Worm (Caenorhabditis elegans) whole organism, L2 larva: ENCODE data around the gene C45H4.14.

Experiments used
- aly-2 ChIP-seq: fragments of 150-350 bp; optimal IDR thresholded peaks from 2 replicates; lab custom pipeline; 2014; ENCODE audit warnings: missing biosample characterization, missing genetic modification characterization
- ama-1 ChIP-seq: fragments of 150-350 bp; optimal IDR thresholded peaks from 2 replicates; lab custom pipeline; 2018; ENCODE audit warnings: inconsistent platforms
- blmp-1 ChIP-seq: sonication (generic microtip); optimal IDR thresholded peaks from 2 replicates; lab custom pipeline; 2017; ENCODE audit warnings: missing genetic modification characterization, mild to moderate bottlenecking, missing compliant biosample characterization, antibody characterized with exemption, moderate library complexity; ENCODE audit not compliant: insufficient read depth
- crh-2 ChIP-seq: sonication (generic microtip); optimal IDR thresholded peaks from 2 replicates; lab custom pipeline; 2017; ENCODE audit warnings: missing biosample characterization, missing genetic modification characterization
- dmd-4 ChIP-seq: sonication (generic microtip); optimal IDR thresholded peaks from 2 replicates; lab custom pipeline; 2017; ENCODE audit warnings: missing biosample characterization, missing genetic modification characterization
- egl-27 ChIP-seq: sonication (generic microtip); optimal IDR thresholded peaks from 3 replicates; lab custom pipeline; 2017; ENCODE audit warnings: missing biosample characterization, missing genetic modification reagents, missing genetic modification characterization
- elt-1 ChIP-seq: fragments of 150-350 bp; optimal IDR thresholded peaks from 2 replicates; lab custom pipeline; 2014; ENCODE audit warnings: missing biosample characterization, missing genetic modification characterization
- fos-1 ChIP-seq: fragments of 150-350 bp; optimal IDR thresholded peaks from 2 replicates; lab custom pipeline; 2014; ENCODE audit warnings: missing biosample characterization, missing genetic modification characterization
- gmeb-1 ChIP-seq: fragments of 150-350 bp; optimal IDR thresholded peaks from 2 replicates; lab custom pipeline; 2014; ENCODE audit warnings: missing biosample characterization, missing genetic modification characterization
- lin-13 ChIP-seq: fragments of 150-350 bp; optimal IDR thresholded peaks from 2 replicates; lab custom pipeline; 2014; ENCODE audit warnings: missing biosample characterization, missing genetic modification reagents, missing genetic modification characterization
- lin-39 ChIP-seq: fragments of 150-350 bp; optimal IDR thresholded peaks from 2 replicates; lab custom pipeline; 2014; ENCODE audit warnings: missing biosample characterization, missing genetic modification reagents, missing genetic modification characterization
- lsy-2 ChIP-seq, 2 experiments: fragments of 150-350 bp in 1 of 2; sonication (generic microtip) in 1 of 2; optimal IDR thresholded peaks; 2 replicates each; lab custom pipeline; 2014 to 2017; ENCODE audit warnings: missing biosample characterization in 2 of 2, missing genetic modification characterization in 2 of 2
- mbf-1 ChIP-seq: sonication (generic microtip); optimal IDR thresholded peaks from 2 replicates; lab custom pipeline; 2017; ENCODE audit warnings: missing biosample characterization, missing genetic modification characterization
- mdl-1 ChIP-seq, 2 experiments: fragments of 150-350 bp in 1 of 2; sonication (generic microtip) in 1 of 2; optimal IDR thresholded peaks; 2 replicates each; lab custom pipeline; 2017; ENCODE audit warnings: missing biosample characterization in 2 of 2, missing genetic modification characterization in 2 of 2
- nhr-10 ChIP-seq: sonication (generic microtip); optimal IDR thresholded peaks from 2 replicates; lab custom pipeline; 2017; ENCODE audit warnings: missing biosample characterization, missing genetic modification characterization
- nhr-11 ChIP-seq: fragments of 150-350 bp; optimal IDR thresholded peaks from 2 replicates; lab custom pipeline; 2014; ENCODE audit warnings: missing biosample characterization, missing genetic modification characterization
- nhr-12 ChIP-seq: fragments of 150-350 bp; optimal IDR thresholded peaks from 2 replicates; lab custom pipeline; 2014; ENCODE audit warnings: missing biosample characterization, missing genetic modification characterization
- nhr-129 ChIP-seq: fragments of 150-350 bp; optimal IDR thresholded peaks from 2 replicates; lab custom pipeline; 2014; ENCODE audit warnings: missing biosample characterization, missing genetic modification characterization
- nhr-23 ChIP-seq: fragments of 150-350 bp; optimal IDR thresholded peaks from 2 replicates; lab custom pipeline; 2014; ENCODE audit warnings: missing biosample characterization, missing genetic modification reagents, missing genetic modification characterization
- nhr-237 ChIP-seq: fragments of 150-350 bp; optimal IDR thresholded peaks from 2 replicates; lab custom pipeline; 2014; ENCODE audit warnings: missing biosample characterization, missing genetic modification characterization
- nhr-6 ChIP-seq: fragments of 150-350 bp; optimal IDR thresholded peaks from 2 replicates; lab custom pipeline; 2014; ENCODE audit warnings: missing biosample characterization, missing genetic modification characterization
- nhr-77 ChIP-seq: fragments of 150-350 bp; optimal IDR thresholded peaks from 2 replicates; lab custom pipeline; 2014; ENCODE audit warnings: missing biosample characterization, missing genetic modification characterization
- sem-4 ChIP-seq: fragments of 150-350 bp; optimal IDR thresholded peaks from 2 replicates; lab custom pipeline; 2014; ENCODE audit warnings: missing biosample characterization, missing genetic modification reagents, missing genetic modification characterization
- skn-1 ChIP-seq: sonication (generic microtip); optimal IDR thresholded peaks from 2 replicates; lab custom pipeline; 2017; ENCODE audit warnings: missing biosample characterization, missing genetic modification characterization
- sma-9 ChIP-seq, 2 experiments: fragments of 150-350 bp in 1 of 2; sonication (generic microtip) in 1 of 2; optimal IDR thresholded peaks; 2 replicates each; lab custom pipeline; 2014 to 2016; ENCODE audit warnings: missing genetic modification characterization in 2 of 2, mild to moderate bottlenecking in 1 of 2, missing biosample characterization in 1 of 2, missing compliant biosample characterization in 1 of 2, missing genetic modification reagents in 1 of 2, moderate library complexity in 1 of 2
- unc-39 ChIP-seq: fragments of 150-350 bp; optimal IDR thresholded peaks from 2 replicates; lab custom pipeline; 2014; ENCODE audit warnings: missing biosample characterization, missing genetic modification characterization
- zag-1 ChIP-seq: fragments of 150-350 bp; optimal IDR thresholded peaks from 2 replicates; lab custom pipeline; 2014; ENCODE audit warnings: missing biosample characterization, missing genetic modification characterization
- ztf-1 ChIP-seq: fragments of 200-800 bp; sonication (Bioruptor generic); conservative IDR thresholded peaks from 2 replicates; pipeline ENCODE4 v1.3.6; 2022; ENCODE audit warnings: missing genetic modification characterization, missing compliant biosample characterization
- ztf-11 ChIP-seq: sonication (generic microtip); optimal IDR thresholded peaks from 2 replicates; lab custom pipeline; 2017; ENCODE audit warnings: missing biosample characterization, missing genetic modification characterization
- ztf-4 ChIP-seq: fragments of 150-350 bp; optimal IDR thresholded peaks from 2 replicates; lab custom pipeline; 2014; ENCODE audit warnings: missing biosample characterization, missing genetic modification characterization

C45H4.14 gene

ce11 chrV:2126554-2126953 lies 32.7 kb downstream of the C45H4.14 start:
- TF ChIP-seq nhr-129 (tag; lab: Kevin White, UChicago) (peak; percentile 51), nhr-11 (tag; lab: Kevin White, UChicago) (no peak)

DNA sequence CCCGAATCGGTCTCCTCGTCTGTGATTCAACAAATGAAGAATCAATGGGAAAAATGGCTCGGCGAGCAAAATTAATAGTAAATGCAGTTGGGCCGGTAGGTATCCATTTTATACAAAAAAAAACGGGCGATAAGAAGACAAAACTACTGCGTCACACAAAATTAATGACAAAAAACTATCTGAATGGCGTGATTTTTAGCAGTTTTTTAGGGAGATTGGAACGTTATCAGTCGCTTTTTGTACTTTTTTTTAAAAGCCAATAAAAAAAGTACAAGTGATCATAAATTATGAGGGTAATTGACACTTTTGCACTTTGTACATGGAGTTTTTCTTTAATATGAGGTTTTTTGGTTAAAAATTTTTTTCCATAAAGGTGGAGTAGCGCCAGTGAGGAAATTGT lies 36.1 kb downstream of the C45H4.14 start:
- TF ChIP-seq fos-1 (tag; lab: Kevin White, UChicago) (peak; percentile 7), nhr-10 (tag; lab: Kevin White, UChicago) (no peak)

DNA sequence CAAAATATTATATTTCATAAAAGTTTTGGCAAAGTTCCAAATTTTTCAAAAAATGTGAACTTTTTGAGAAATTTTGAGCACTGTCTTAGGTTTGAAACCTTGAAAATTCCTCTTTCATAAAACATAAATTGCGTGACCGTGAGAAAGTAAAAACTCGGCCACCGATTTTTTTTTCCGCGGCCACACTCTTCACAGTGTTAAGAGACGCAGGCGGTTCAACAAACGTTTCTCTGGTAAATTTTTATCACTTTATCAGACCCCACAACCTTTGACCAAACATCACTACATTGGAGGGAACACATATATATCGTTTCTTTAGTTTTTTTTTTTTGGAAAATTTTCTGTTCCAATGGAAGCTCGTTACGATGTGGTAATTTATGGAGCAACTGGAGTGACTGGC lies 36.7 kb downstream of the C45H4.14 start, which contains the start of gene F22F7.2:
TSS of gene F22F7.2 (plus strand) at position 266 of the 400 bp plus-strand sequence.
- TF ChIP-seq unc-39 (tag; lab: Kevin White, UChicago) (no peak), egl-27 (tag; lab: Kevin White, UChicago) (no peak), gmeb-1 (tag; lab: Kevin White, UChicago) (no peak), nhr-23 (tag; lab: Kevin White, UChicago) (no peak), crh-2 (tag; lab: Kevin White, UChicago) (peak; percentile 14), sma-9 (GFP tag; optimal IDR thresholded peaks at IDR 0.05; lab: Kevin White, UChicago) (peak; percentile 16), sma-9 (tag; optimal IDR thresholded peaks at IDR 0.05; lab: Kevin White, UChicago) (no peak), zag-1 (tag; lab: Kevin White, UChicago) (no peak)

DNA sequence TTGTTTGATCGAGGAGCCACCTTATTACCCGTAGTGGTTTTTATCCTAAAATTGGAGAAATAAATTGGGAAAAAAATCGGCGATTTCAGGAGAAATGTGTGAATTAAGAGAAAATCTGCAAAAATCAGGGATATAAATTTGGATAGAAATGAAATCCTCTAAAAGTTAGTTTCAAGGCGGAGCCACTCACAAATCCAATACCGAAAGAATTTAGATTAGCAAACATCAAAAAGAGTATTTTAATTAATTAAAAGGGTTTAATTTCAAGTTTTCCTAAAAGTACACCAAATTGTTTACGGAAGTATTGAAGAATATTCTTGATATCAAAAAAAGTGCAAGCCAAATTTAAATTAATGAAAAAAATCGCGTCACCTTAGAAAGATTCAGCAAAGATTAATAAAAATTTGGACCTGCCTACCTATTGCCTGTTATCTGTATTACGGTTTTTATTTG lies 37.3 kb downstream of the C45H4.14 start, which contains the start of gene F22F7.8:
TSS of gene F22F7.8 (minus strand) at position 51 of the 453 bp plus-strand sequence.
- TF ChIP-seq nhr-77 (tag; lab: Kevin White, UChicago) (no peak), nhr-10 (tag; lab: Kevin White, UChicago) (no peak)
- TF ChIP-seq, all 48 proteins: peak for 0

- TF ChIP-seq ama-1 (lab: Kevin White, UChicago) = no peak
- TF ChIP-seq nhr-6 (tag; lab: Kevin White, UChicago) = no peak
- no peak for TF ChIP-seq nhr-10 (tag; lab: Kevin White, UChicago)
- no peak for TF ChIP-seq nhr-12
- TF ChIP-seq, all 48 proteins: peak for 0
Measured at ce11 chrV:2119529-2119928, 39.7 kb downstream of the C45H4.14 start, which contains the start of gene F22F7.11. F22F7.11 (plus strand) TSS chrV:2119829.

DNA sequence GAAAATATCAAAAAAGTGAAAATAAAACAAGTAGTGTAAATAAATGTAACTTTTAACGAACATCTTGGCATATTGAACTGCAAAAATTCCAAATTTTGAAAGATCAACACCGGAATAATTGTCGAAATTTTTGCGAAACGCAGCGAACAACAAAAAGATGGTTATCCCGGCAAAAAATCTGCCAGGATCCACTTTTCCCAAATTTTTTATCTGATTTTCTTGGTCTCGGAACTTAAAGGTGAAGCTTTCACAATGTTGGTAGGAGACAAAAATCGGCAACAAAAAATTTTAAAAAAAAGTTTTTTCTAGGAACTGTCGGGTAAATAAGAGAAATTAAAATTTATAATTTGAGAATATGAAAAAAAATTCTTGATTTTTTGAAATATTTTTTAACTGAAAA lies 40.7 kb downstream of the C45H4.14 start, which contains the start of gene bgnt-1.2:
TSS of gene bgnt-1.2 (minus strand) at position 101 of the 400 bp plus-strand sequence.
- TF ChIP-seq mbf-1 (tag; lab: Kevin White, UChicago) = no peak
- TF ChIP-seq lin-13 (GFP tag; lab: Kevin White, UChicago) = no peak
- TF ChIP-seq skn-1 (tag; lab: Kevin White, UChicago) = no peak
- TF ChIP-seq nhr-237 = no peak
- TF ChIP-seq elt-1 (tag; lab: Kevin White, UChicago) = no peak
- no peak for TF ChIP-seq aly-2 (tag; lab: Kevin White, UChicago)
- no peak for TF ChIP-seq lin-39 (tag; lab: Kevin White, UChicago)
- no peak for TF ChIP-seq ztf-1
- TF ChIP-seq mdl-1 (tag; optimal IDR thresholded peaks at IDR 0.05; lab: Kevin White, UChicago) = no peak
- no peak for TF ChIP-seq lsy-2 (tag; optimal IDR thresholded peaks at IDR 0.05; lab: Kevin White, UChicago)
- no peak for TF ChIP-seq nhr-10 (tag; lab: Kevin White, UChicago)
- no peak for TF ChIP-seq dmd-4 (tag; lab: Kevin White, UChicago)
- no peak for TF ChIP-seq blmp-1 (tag; lab: Kevin White, UChicago)
- TF ChIP-seq nhr-11 (tag; lab: Kevin White, UChicago) = no peak
- no peak for TF ChIP-seq fos-1 (tag; lab: Kevin White, UChicago)
- no peak for TF ChIP-seq sma-9 (GFP tag; optimal IDR thresholded peaks at IDR 0.05; lab: Kevin White, UChicago)
- TF ChIP-seq sma-9 (tag; optimal IDR thresholded peaks at IDR 0.05; lab: Kevin White, UChicago) = no peak
- TF ChIP-seq ztf-11 (tag; lab: Kevin White, UChicago) = no peak
- TF ChIP-seq ztf-4 = no peak

DNA sequence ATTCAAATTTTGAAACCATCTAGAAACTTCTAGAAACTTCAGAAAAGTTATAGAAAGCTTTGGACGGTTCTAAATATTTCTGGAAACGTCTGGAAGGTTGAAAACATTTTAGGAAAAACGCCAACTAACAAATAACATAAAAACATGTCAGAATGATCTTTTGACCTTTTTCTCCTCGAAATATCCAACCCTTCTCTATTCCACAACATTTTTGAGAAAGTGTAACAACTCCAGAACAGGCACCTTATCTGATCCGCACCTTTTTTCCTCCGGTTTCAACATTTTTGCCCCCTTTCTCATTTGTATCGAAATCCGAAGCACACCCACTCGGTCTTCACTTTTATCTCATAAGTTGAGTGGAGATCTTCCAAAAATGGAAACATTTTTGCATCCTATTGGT lies 48.9 kb downstream of the C45H4.14 start, which contains the start of gene F22F7.3:
TSS of gene F22F7.3 (plus strand) at position 301 of the 400 bp plus-strand sequence.
- TF ChIP-seq nhr-10 (tag; lab: Kevin White, UChicago) (no peak), nhr-12 (no peak), nhr-6 (tag; lab: Kevin White, UChicago) (no peak), sem-4 (tag; lab: Kevin White, UChicago) (no peak)
- TF ChIP-seq, all 48 proteins: peak for 0
